Fruit fly (Drosophila melanogaster): Measurements from ENCODE around the gene RhoGAP68F.
A peak's percentile ranks its signal among the peaks of the same experiment; 100 is the strongest.

RhoGAP68F gene

DNA sequence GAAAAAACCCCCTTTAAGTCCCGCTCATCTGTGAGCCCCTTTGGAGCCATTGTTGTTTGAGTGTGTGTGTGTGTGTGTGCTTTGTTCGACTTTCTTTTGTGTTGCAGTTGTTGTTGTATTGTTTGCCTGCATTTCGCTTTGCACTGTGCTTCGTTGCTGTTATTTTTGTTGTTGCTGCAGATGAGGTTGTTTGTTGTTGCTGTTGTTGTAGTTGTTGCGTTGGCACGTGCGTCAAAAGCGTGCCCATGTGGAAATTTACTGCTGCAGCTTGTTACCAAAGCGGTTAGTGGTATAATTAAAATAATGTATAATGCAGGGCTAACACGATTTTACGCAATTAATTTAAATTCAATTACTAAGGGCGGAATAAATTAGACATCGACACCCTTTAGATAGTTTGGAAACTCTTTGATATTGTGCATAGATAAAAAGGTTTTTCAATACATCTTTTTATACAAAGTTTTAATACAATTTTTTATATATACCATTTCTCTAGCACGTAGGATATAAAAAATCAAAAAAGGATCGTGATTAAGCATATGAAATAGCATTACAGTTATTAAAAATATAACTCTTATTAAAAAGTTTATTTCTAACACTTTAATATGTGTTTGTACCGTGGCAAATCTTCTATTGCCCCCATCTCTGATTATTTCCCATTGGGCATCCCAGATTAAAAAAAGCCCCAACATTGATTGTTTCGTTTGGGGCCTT lies 48.3 kb upstream of the RhoGAP68F start (continued):
- TF ChIP-seq CG17361 (GFP tag; IDR thresholded peaks at IDR 0.05) (peak; percentile 24; the same call in 1 of the 3 replicates), CG14710 (tag; optimal IDR thresholded peaks at IDR 0.05) (peak; percentile 9), chinmo (GFP tag; IDR thresholded peaks at IDR 0.05; ENCODE audit: partially characterized antibody) (peak; percentile 63; the same call in 2 of the 4 replicates), CG4360 (GFP tag; IDR thresholded peaks at IDR 0.05) (peak; percentile 99), Sox102F (GFP tag; optimal IDR thresholded peaks at IDR 0.05) (peak; percentile 31), HLHmδ (GFP tag; optimal IDR thresholded peaks at IDR 0.05) (peak; percentile 77), Pdp1 (GFP tag; optimal IDR thresholded peaks at IDR 0.05) (peak in 1 of 2 experiments; percentile 23), pros (GFP tag; optimal IDR thresholded peaks at IDR 0.05) (peak; percentile 44), prd (optimal IDR thresholded peaks at IDR 0.05) (no peak), prd (GFP tag; IDR thresholded peaks at IDR 0.05) (0 out of 3 replicates have a peak, but pooled peaks have one; percentile 6), Hr51 (GFP tag; optimal IDR thresholded peaks at IDR 0.05) (peak in 1 of 2 experiments; percentile 13), gem (tag; optimal IDR thresholded peaks at IDR 0.05) (peak; percentile 5), CG15269 (tag; optimal IDR thresholded peaks at IDR 0.05) (peak; percentile 6), ems (GFP tag; optimal IDR thresholded peaks at IDR 0.05) (no peak)

DNA sequence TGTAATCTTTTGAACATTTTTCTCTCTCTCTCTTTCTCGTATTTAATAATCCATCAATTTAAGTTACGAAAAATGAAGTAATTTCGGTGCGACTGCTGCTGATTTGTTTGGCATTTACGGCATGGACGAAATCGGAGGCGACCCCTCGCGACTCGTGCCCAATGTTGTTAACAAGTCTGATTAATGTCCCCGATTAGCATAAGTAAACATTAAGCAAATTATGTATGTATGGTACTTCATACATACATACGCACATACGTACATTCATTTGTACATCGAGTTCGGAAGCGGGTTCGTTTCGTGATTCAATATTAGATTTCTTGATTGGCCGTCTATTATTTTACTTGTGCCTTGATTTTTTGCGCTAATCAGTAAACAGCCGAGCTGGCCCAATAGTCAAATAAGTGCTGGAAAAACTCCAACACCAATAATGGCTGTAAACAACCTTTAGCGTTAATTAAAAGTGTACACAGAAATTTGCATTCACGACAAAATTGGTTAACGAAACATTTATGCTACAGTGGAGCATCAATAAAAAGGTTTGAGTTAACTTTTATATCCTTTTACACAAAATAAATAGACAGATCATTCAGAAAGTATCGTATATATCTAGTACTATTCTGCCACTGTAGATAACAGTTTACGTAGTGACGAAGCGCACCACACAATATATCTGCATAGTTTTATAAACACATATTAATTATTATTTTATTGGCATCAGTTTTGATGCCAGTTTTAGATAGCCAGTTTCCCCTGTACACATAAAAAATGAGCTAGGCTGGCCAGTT lies 47.6 kb upstream of the RhoGAP68F start:
- TF ChIP-seq CG13424 (tag; optimal IDR thresholded peaks at IDR 0.05) (peak; percentile 74), CG3838 (GFP tag; optimal IDR thresholded peaks at IDR 0.05) (peak; percentile 16), Awh (GFP tag; IDR thresholded peaks at IDR 0.05) (no peak), HLHmδ (GFP tag; optimal IDR thresholded peaks at IDR 0.05) (no peak), CG17802 (tag; optimal IDR thresholded peaks at IDR 0.05) (no peak), Atf-2 (GFP tag; optimal IDR thresholded peaks at IDR 0.05) (no peak), Elba2 (GFP tag; optimal IDR thresholded peaks at IDR 0.05) (no peak), CG10431 (GFP tag; optimal IDR thresholded peaks at IDR 0.05) (no peak), CG32772 (GFP tag; IDR thresholded peaks at IDR 0.05) (0 out of 2 replicates have a peak, but pooled peaks have one; percentile 35), CG3995 (GFP tag; optimal IDR thresholded peaks at IDR 0.05) (no peak), CG2202 (tag; optimal IDR thresholded peaks at IDR 0.05) (no peak), CG15479 (GFP tag; optimal IDR thresholded peaks at IDR 0.05) (no peak), CrebB (tag; optimal IDR thresholded peaks at IDR 0.05) (no peak), ken (GFP tag; IDR thresholded peaks at IDR 0.05) (0 out of 3 replicates have a peak, but pooled peaks have one; percentile 55), sisA (GFP tag; IDR thresholded peaks at IDR 0.05) (peak; percentile 67; the same call in 1 of the 2 replicates), mam (GFP tag; optimal IDR thresholded peaks at IDR 0.05) (peak; percentile 56), CG32767 (GFP tag; IDR thresholded peaks at IDR 0.05) (peak; percentile 66; the same call in 1 of the 2 replicates), CG7839 (tag; optimal IDR thresholded peaks at IDR 0.05) (peak; percentile 77), CG5953 (GFP tag; IDR thresholded peaks at IDR 0.05) (peak; percentile 44; the same call in 1 of the 2 replicates), CG14441 (GFP tag; IDR thresholded peaks at IDR 0.05) (peak; percentile 76), E2f1 (GFP tag; IDR thresholded peaks at IDR 0.05) (peak; percentile 63), hbn (GFP tag; IDR thresholded peaks at IDR 0.05; ENCODE audit: partially characterized antibody) (no peak), CG10543 (GFP tag; optimal IDR thresholded peaks at IDR 0.05) (peak; percentile 70), CG13624 (GFP tag; optimal IDR thresholded peaks at IDR 0.05) (peak; percentile 18), CG18011 (GFP tag; optimal IDR thresholded peaks at IDR 0.05) (peak; percentile 28), bowl (GFP tag; IDR thresholded peaks at IDR 0.05) (no peak), ewg (GFP tag; optimal IDR thresholded peaks at IDR 0.05) (peak; percentile 13), CG18764 (GFP tag; optimal IDR thresholded peaks at IDR 0.05) (peak; percentile 37), nerfin-2 (GFP tag; IDR thresholded peaks at IDR 0.05; ENCODE audit: partially characterized antibody) (no peak), dysf (GFP tag; IDR thresholded peaks at IDR 0.05) (peak; percentile 81), MTF-1 (GFP tag; optimal IDR thresholded peaks at IDR 0.05; ENCODE audit: borderline replicate concordance) (no peak), NC2β (GFP tag; optimal IDR thresholded peaks at IDR 0.05) (peak; percentile 6), CG9215 (GFP tag; IDR thresholded peaks at IDR 0.05) (no peak)

All from whole organism, embryonic.